ENCODE assay signal across 4 fruit fly cellular contexts in genomic region chr3L:7423517-7423916, dm6.
A peak's percentile ranks its signal among the peaks of the same experiment; 100 is the strongest.
TF ChIP-seq lines count a peak whose summit lies in the region.

TSS of gene CG42458 (plus strand) at chr3L:7423827.

- no peak for TF ChIP-seq CTCF in whole organism, embryonic (GFP tag; optimal IDR thresholded peaks at IDR 0.05; lab: Kevin White, UChicago)

TF ChIP-seq in whole organism, adult, 20 proteins besides CTCF, POLR2A, EP300 and RAD21:
- TF ChIP-seq kay (GFP tag; lab: Kevin White, UChicago; ENCODE audit: borderline replicate concordance), result peak; percentile 68
- no peak for TF ChIP-seq CG11617 (GFP tag; optimal IDR thresholded peaks at IDR 0.05; lab: Kevin White, UChicago)
- no peak for TF ChIP-seq Mnt (GFP tag; optimal IDR thresholded peaks at IDR 0.05; lab: Kevin White, UChicago)
- TF ChIP-seq CG7045 (GFP tag; optimal IDR thresholded peaks at IDR 0.05; lab: Kevin White, UChicago), result no peak
- no peak for TF ChIP-seq CG7101 (tag; optimal IDR thresholded peaks at IDR 0.05; lab: Kevin White, UChicago)

TF ChIP-seq in whole organism, embryonic, 481 proteins besides CTCF, POLR2A, EP300 and RAD21 (continues in another document):
- no peak for TF ChIP-seq Lpt (GFP tag; optimal IDR thresholded peaks at IDR 0.05; lab: Kevin White, UChicago)
- peak; percentile 16; the same call in 1 of the 2 replicates for TF ChIP-seq amos (GFP tag; IDR thresholded peaks at IDR 0.05; lab: Robert Waterston, UW; ENCODE audit: partially characterized antibody)
- TF ChIP-seq Doc3 (GFP tag; IDR thresholded peaks at IDR 0.05; lab: Robert Waterston, UW; ENCODE audit: partially characterized antibody), result no peak
- no peak for TF ChIP-seq CG8478 (optimal IDR thresholded peaks at IDR 0.05; lab: Kevin White, UChicago)
- TF ChIP-seq Bteb2 (GFP tag; optimal IDR thresholded peaks at IDR 0.05; lab: Kevin White, UChicago), result no peak
- TF ChIP-seq hb (GFP tag; IDR thresholded peaks at IDR 0.05; lab: Robert Waterston, UW; ENCODE audit: partially characterized antibody), result no peak
- no peak for TF ChIP-seq Dip2 (GFP tag; IDR thresholded peaks at IDR 0.05; lab: Robert Waterston, UW)
- no peak for TF ChIP-seq CG7372 (GFP tag; IDR thresholded peaks at IDR 0.05; lab: Robert Waterston, UW)
- TF ChIP-seq CG2202 (tag; optimal IDR thresholded peaks at IDR 0.05; lab: Kevin White, UChicago), result no peak
- no peak for TF ChIP-seq CG6683 (GFP tag; optimal IDR thresholded peaks at IDR 0.05; lab: Kevin White, UChicago)
- TF ChIP-seq Abd-B (GFP tag; optimal IDR thresholded peaks at IDR 0.05; lab: Kevin White, UChicago), result no peak
- TF ChIP-seq bowl (GFP tag; IDR thresholded peaks at IDR 0.05; lab: Robert Waterston, UW), result no peak
- no peak for TF ChIP-seq fu2 (GFP tag; optimal IDR thresholded peaks at IDR 0.05; lab: Kevin White, UChicago)
- TF ChIP-seq Atf6 (GFP tag; IDR thresholded peaks at IDR 0.05; lab: Robert Waterston, UW), result no peak
- no peak for TF ChIP-seq CG11723 (GFP tag; optimal IDR thresholded peaks at IDR 0.05; lab: Kevin White, UChicago)
- no peak for TF ChIP-seq sisA (GFP tag; IDR thresholded peaks at IDR 0.05; lab: Robert Waterston, UW)
- TF ChIP-seq CG7357 (GFP tag; IDR thresholded peaks at IDR 0.05; lab: Robert Waterston, UW), result no peak
- peak; percentile 1 for TF ChIP-seq CG12071 (GFP tag; optimal IDR thresholded peaks at IDR 0.05; lab: Kevin White, UChicago)
- no peak for TF ChIP-seq cato (GFP tag; optimal IDR thresholded peaks at IDR 0.05; lab: Kevin White, UChicago; ENCODE audit: borderline replicate concordance)
- no peak for TF ChIP-seq Hr3 (GFP tag; optimal IDR thresholded peaks at IDR 0.05; lab: Kevin White, UChicago)
- no peak for TF ChIP-seq HLH4C (GFP tag; IDR thresholded peaks at IDR 0.05; lab: Robert Waterston, UW; ENCODE audit: partially characterized antibody)
- no peak for TF ChIP-seq CG4854 (GFP tag; optimal IDR thresholded peaks at IDR 0.05; lab: Kevin White, UChicago)
- no peak for TF ChIP-seq ro (GFP tag; IDR thresholded peaks at IDR 0.05; lab: Robert Waterston, UW)
- no peak for TF ChIP-seq az2 (GFP tag; optimal IDR thresholded peaks at IDR 0.05; lab: Kevin White, UChicago)
- no peak for TF ChIP-seq Pdp1 (GFP tag; optimal IDR thresholded peaks at IDR 0.05; lab: Kevin White, UChicago)
- TF ChIP-seq CG42726 (GFP tag; IDR thresholded peaks at IDR 0.05; lab: Robert Waterston, UW; ENCODE audit: partially characterized antibody), result no peak
- no peak for TF ChIP-seq Vsx1 (GFP tag; optimal IDR thresholded peaks at IDR 0.05; lab: Kevin White, UChicago)
- no peak for TF ChIP-seq Optix (GFP tag; IDR thresholded peaks at IDR 0.05; lab: Robert Waterston, UW)
- TF ChIP-seq Camta (GFP tag; optimal IDR thresholded peaks at IDR 0.05; lab: Kevin White, UChicago), result no peak

TF ChIP-seq in whole organism, prepupa, 60 proteins besides CTCF, POLR2A, EP300 and RAD21:
- peak; percentile 37 for TF ChIP-seq fkh (GFP tag; optimal IDR thresholded peaks at IDR 0.05; lab: Kevin White, UChicago)
- no peak for TF ChIP-seq CG3032 (tag; optimal IDR thresholded peaks at IDR 0.05; lab: Kevin White, UChicago)
- TF ChIP-seq CG34406 (GFP tag; optimal IDR thresholded peaks at IDR 0.05; lab: Kevin White, UChicago), result no peak
- no peak for TF ChIP-seq Hr39 (GFP tag; optimal IDR thresholded peaks at IDR 0.05; lab: Kevin White, UChicago)
- no peak for TF ChIP-seq CG10669 (GFP tag; optimal IDR thresholded peaks at IDR 0.05; lab: Kevin White, UChicago)
- TF ChIP-seq CG32006 (GFP tag; optimal IDR thresholded peaks at IDR 0.05; lab: Kevin White, UChicago), result no peak
- TF ChIP-seq Eip78C (GFP tag; lab: Kevin White, UChicago), result no peak
- TF ChIP-seq CG11294 (GFP tag; IDR thresholded peaks at IDR 0.05; lab: Robert Waterston, UW), result no peak
- TF ChIP-seq svp (GFP tag; lab: Kevin White, UChicago), result no peak
- TF ChIP-seq CG16779 (tag; optimal IDR thresholded peaks at IDR 0.05; lab: Kevin White, UChicago), result no peak
- TF ChIP-seq eg (GFP tag; IDR thresholded peaks at IDR 0.05; lab: Robert Waterston, UW), result peak; percentile 29; the same call in 1 of the 3 replicates
- no peak for TF ChIP-seq acj6 (GFP tag; optimal IDR thresholded peaks at IDR 0.05; lab: Kevin White, UChicago)
- peak in 1 of 2 experiments; percentile 34 for TF ChIP-seq ss (GFP tag; optimal IDR thresholded peaks at IDR 0.05; lab: Kevin White, UChicago)
- TF ChIP-seq CG10631 (GFP tag; optimal IDR thresholded peaks at IDR 0.05; lab: Kevin White, UChicago), result no peak
- no peak for TF ChIP-seq vri (GFP tag; optimal IDR thresholded peaks at IDR 0.05; lab: Kevin White, UChicago)
- no peak for TF ChIP-seq CG1621 (tag; optimal IDR thresholded peaks at IDR 0.05; lab: Kevin White, UChicago)
- no peak for TF ChIP-seq CG15336 (GFP tag; IDR thresholded peaks at IDR 0.05; lab: Robert Waterston, UW)
- no peak for TF ChIP-seq Smox (GFP tag; optimal IDR thresholded peaks at IDR 0.05; lab: Kevin White, UChicago)
- no peak for TF ChIP-seq dac (GFP tag; optimal IDR thresholded peaks at IDR 0.05; lab: Kevin White, UChicago)
- peak; percentile 30 for TF ChIP-seq CG6276 (GFP tag; optimal IDR thresholded peaks at IDR 0.05; lab: Kevin White, UChicago)
- TF ChIP-seq Lpt (GFP tag; optimal IDR thresholded peaks at IDR 0.05; lab: Kevin White, UChicago), result no peak
- no peak for TF ChIP-seq Sox14 (GFP tag; optimal IDR thresholded peaks at IDR 0.05; lab: Kevin White, UChicago)
TF ChIP-seq in whole organism, prepupa: peak in this region for 4.

TF ChIP-seq in whole organism, pupa, 21 proteins besides CTCF, POLR2A, EP300 and RAD21:
- TF ChIP-seq CG8159 (tag; optimal IDR thresholded peaks at IDR 0.05; lab: Kevin White, UChicago) (no peak), CG17806 (tag; optimal IDR thresholded peaks at IDR 0.05; lab: Kevin White, UChicago) (no peak), CG13204 (GFP tag; optimal IDR thresholded peaks at IDR 0.05; lab: Kevin White, UChicago) (no peak), Ets98B (GFP tag; IDR thresholded peaks at IDR 0.05; lab: Robert Waterston, UW) (0 out of 2 replicates have a peak, but pooled peaks have one; percentile 37), gl (tag; optimal IDR thresholded peaks at IDR 0.05; lab: Kevin White, UChicago) (no peak), CG9948 (tag; optimal IDR thresholded peaks at IDR 0.05; lab: Kevin White, UChicago) (no peak), CG12605 (GFP tag; IDR thresholded peaks at IDR 0.05; lab: Robert Waterston, UW) (no peak), CG4496 (GFP tag; IDR thresholded peaks at IDR 0.05; lab: Robert Waterston, UW) (peak; percentile 64; the same call in 1 of the 3 replicates), EcR (GFP tag; optimal IDR thresholded peaks at IDR 0.05; lab: Kevin White, UChicago) (no peak), CG14655 (GFP tag; optimal IDR thresholded peaks at IDR 0.05; lab: Kevin White, UChicago) (no peak), Pif1A (GFP tag; optimal IDR thresholded peaks at IDR 0.05; lab: Kevin White, UChicago) (no peak), CG34367 (tag; optimal IDR thresholded peaks at IDR 0.05; lab: Kevin White, UChicago) (no peak), CG15710 (tag; optimal IDR thresholded peaks at IDR 0.05; lab: Kevin White, UChicago) (no peak)
